Fruit fly (Drosophila melanogaster): ENCODE results near the gene Naa60.

The Naa60 gene

DNA sequence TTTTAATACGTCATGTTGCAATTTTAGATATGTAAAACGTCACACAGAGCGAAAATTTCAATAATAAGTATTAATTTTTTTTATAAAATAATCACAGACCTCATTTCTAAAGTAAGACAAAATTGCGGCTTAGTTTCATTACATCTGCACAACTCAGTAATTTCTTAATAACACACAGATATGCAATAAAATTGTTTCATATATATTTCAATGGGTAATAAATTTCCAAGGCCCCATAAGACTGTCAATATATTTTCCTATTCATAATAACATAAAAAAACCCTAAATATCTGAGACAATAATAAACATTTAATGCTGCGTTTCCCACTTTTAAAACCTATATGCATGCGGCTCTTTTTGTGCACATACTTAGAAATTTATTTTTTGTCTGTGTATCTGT is 31.0 kb upstream of the Naa60 start (continued):
- TF ChIP-seq CG10462 (GFP tag; optimal IDR thresholded peaks at IDR 0.05) (no peak), mirr (GFP tag; optimal IDR thresholded peaks at IDR 0.05) (no peak), CG9876 (GFP tag; optimal IDR thresholded peaks at IDR 0.05) (no peak), CG6765 (GFP tag; optimal IDR thresholded peaks at IDR 0.05) (peak; percentile 6), pan (optimal IDR thresholded peaks at IDR 0.05) (no peak), pan (GFP tag; optimal IDR thresholded peaks at IDR 0.05 in 1 of 2, IDR thresholded peaks at IDR 0.05 in 1 of 2) (no peak), croc (GFP tag; conservative IDR thresholded peaks at IDR 0.05) (no peak), Dref (GFP tag; IDR thresholded peaks at IDR 0.05) (no peak), CG11456 (GFP tag; IDR thresholded peaks at IDR 0.05) (no peak), CG16863 (GFP tag; optimal IDR thresholded peaks at IDR 0.05) (no peak), Bgb (GFP tag; IDR thresholded peaks at IDR 0.05; ENCODE audit: partially characterized antibody) (no peak), CG11093 (GFP tag; IDR thresholded peaks at IDR 0.05) (no peak), CG11723 (GFP tag; optimal IDR thresholded peaks at IDR 0.05) (no peak), zf30C (GFP tag; optimal IDR thresholded peaks at IDR 0.05) (no peak), CG12104 (GFP tag; optimal IDR thresholded peaks at IDR 0.05) (no peak), H2.0 (GFP tag; IDR thresholded peaks at IDR 0.05) (no peak), CG7928 (GFP tag; optimal IDR thresholded peaks at IDR 0.05) (no peak), gfzf (GFP tag; optimal IDR thresholded peaks at IDR 0.05) (no peak), tll (GFP tag; optimal IDR thresholded peaks at IDR 0.05) (no peak), al (GFP tag; IDR thresholded peaks at IDR 0.05) (no peak), PHDP (tag; optimal IDR thresholded peaks at IDR 0.05) (peak; percentile 45), tap (tag; optimal IDR thresholded peaks at IDR 0.05) (peak; percentile 6), CG17385 (GFP tag; optimal IDR thresholded peaks at IDR 0.05) (peak; percentile 28), Rfx (GFP tag; IDR thresholded peaks at IDR 0.05) (no peak), gt (GFP tag; IDR thresholded peaks at IDR 0.05) (no peak), Scr (GFP tag; IDR thresholded peaks at IDR 0.05; ENCODE audit: partially characterized antibody) (no peak), ewg (GFP tag; optimal IDR thresholded peaks at IDR 0.05) (peak; percentile 16), CG9437 (GFP tag; optimal IDR thresholded peaks at IDR 0.05) (peak; percentile 39), Deaf1 (tag; optimal IDR thresholded peaks at IDR 0.05) (peak; percentile 11), jigr1 (GFP tag; IDR thresholded peaks at IDR 0.05) (no peak), lola (GFP tag; optimal IDR thresholded peaks at IDR 0.05) (no peak), CG31388 (GFP tag; optimal IDR thresholded peaks at IDR 0.05) (no peak), nerfin-1 (tag; optimal IDR thresholded peaks at IDR 0.05) (peak; percentile 10), salm (tag; optimal IDR thresholded peaks at IDR 0.05) (peak; percentile 10), kay (GFP tag; optimal IDR thresholded peaks at IDR 0.05) (peak; percentile 7), Ets65A (GFP tag) (no peak), caup (GFP tag; optimal IDR thresholded peaks at IDR 0.05; ENCODE audit: severe bottlenecking) (peak; percentile 21), mld (GFP tag; IDR thresholded peaks at IDR 0.05; ENCODE audit: partially characterized antibody) (no peak), Ptx1 (GFP tag; IDR thresholded peaks at IDR 0.05) (peak; percentile 47; the same call in 1 of the 2 replicates), CG14050 (GFP tag; IDR thresholded peaks at IDR 0.05) (no peak), CG16813 (GFP tag; IDR thresholded peaks at IDR 0.05; ENCODE audit: partially characterized antibody) (no peak), CG2678 (tag; optimal IDR thresholded peaks at IDR 0.05) (peak; percentile 74), ind (GFP tag; optimal IDR thresholded peaks at IDR 0.05) (no peak), CG18619 (GFP tag; optimal IDR thresholded peaks at IDR 0.05) (peak; percentile 13), ken (GFP tag; IDR thresholded peaks at IDR 0.05) (no peak), cad (GFP tag; optimal IDR thresholded peaks at IDR 0.05) (no peak), sd (tag; optimal IDR thresholded peaks at IDR 0.05) (peak; percentile 5), CG14860 (GFP tag; IDR thresholded peaks at IDR 0.05; ENCODE audit: partially characterized antibody) (no peak), CG10274 (GFP tag; optimal IDR thresholded peaks at IDR 0.05) (no peak), CG3407 (GFP tag; optimal IDR thresholded peaks at IDR 0.05) (no peak), pros (GFP tag; optimal IDR thresholded peaks at IDR 0.05) (no peak)
